Fruit fly (Drosophila melanogaster) whole organism, embryonic: ENCODE measurements around the gene IM33.

ENCODE experiments used
- ATbp ChIP-seq: fragments of 200-800 bp; sonication (Bioruptor generic); optimal IDR thresholded peaks from 2 replicates; lab custom pipeline; 2017; ENCODE audit warnings: missing biosample characterization, mild to moderate bottlenecking, missing genetic modification characterization, missing genetic modification reagents
- Atf-2 ChIP-seq: fragments of 200-800 bp; sonication (Bioruptor generic); optimal IDR thresholded peaks from 2 replicates; lab custom pipeline; 2016; ENCODE audit warnings: missing biosample characterization, missing genetic modification characterization
- Atf3 ChIP-seq: fragments of 200-800 bp; sonication (Bioruptor generic); optimal IDR thresholded peaks from 3 replicates; lab custom pipeline; 2016; ENCODE audit warnings: missing biosample characterization, missing genetic modification characterization
- Bdp1 ChIP-seq: fragments of 200-800 bp; sonication (Bioruptor generic); optimal IDR thresholded peaks from 3 replicates; lab custom pipeline; 2016; ENCODE audit warnings: missing biosample characterization, missing genetic modification characterization
- Blimp-1 ChIP-seq: fragments of 200-800 bp; sonication (Bioruptor generic); optimal IDR thresholded peaks from 3 replicates; lab custom pipeline; 2018; ENCODE audit warnings: missing biosample characterization, missing genetic modification characterization, mild to moderate bottlenecking, moderate library complexity, missing genetic modification reagents
- CG10543 ChIP-seq: fragments of 200-800 bp; sonication (Bioruptor generic); optimal IDR thresholded peaks from 3 replicates; lab custom pipeline; 2017; ENCODE audit warnings: missing biosample characterization, mild to moderate bottlenecking, missing genetic modification characterization, moderate library complexity
- CG10979 ChIP-seq: fragments of 200-800 bp; sonication (Bioruptor generic); optimal IDR thresholded peaks from 2 replicates; lab custom pipeline; 2018; ENCODE audit warnings: missing biosample characterization, mild to moderate bottlenecking, missing genetic modification characterization, moderate library complexity
- CG12391 ChIP-seq: fragments of 200-800 bp; sonication (Bioruptor generic); optimal IDR thresholded peaks from 3 replicates; lab custom pipeline; 2018; ENCODE audit warnings: missing biosample characterization, mild to moderate bottlenecking, missing genetic modification characterization, moderate library complexity
- CG13296 ChIP-seq: fragments of 200-800 bp; sonication (Bioruptor generic); optimal IDR thresholded peaks from 3 replicates; lab custom pipeline; 2018; ENCODE audit warnings: missing biosample characterization, mild to moderate bottlenecking, missing genetic modification characterization
- CG14441 ChIP-seq: fragments of 200-800 bp; sonication (Bioruptor generic); IDR thresholded peaks from 2 replicates; pipeline ENCODE4 v1.3.6; 2022; ENCODE audit warnings: missing biosample characterization, missing genetic modification characterization
- CG14667 ChIP-seq: fragments of 200-800 bp; sonication (Bioruptor generic); IDR thresholded peaks from 2 replicates; pipeline ENCODE4 v1.3.6; 2022; ENCODE audit warnings: missing biosample characterization, missing genetic modification characterization
- CG1603 ChIP-seq: fragments of 200-800 bp; sonication (Bioruptor generic); optimal IDR thresholded peaks from 2 replicates; lab custom pipeline; 2019; ENCODE audit warnings: missing biosample characterization, mild to moderate bottlenecking, missing genetic modification characterization, moderate library complexity
- CG16815 ChIP-seq: fragments of 200-800 bp; sonication (Bioruptor generic); optimal IDR thresholded peaks from 3 replicates; lab custom pipeline; 2017; ENCODE audit warnings: missing biosample characterization, mild to moderate bottlenecking, missing genetic modification characterization
- CG16863 ChIP-seq: fragments of 200-800 bp; sonication (Bioruptor generic); optimal IDR thresholded peaks from 3 replicates; lab custom pipeline; 2016; ENCODE audit warnings: missing biosample characterization, missing genetic modification characterization
- CG17361 ChIP-seq: fragments of 200-800 bp; sonication (Bioruptor generic); IDR thresholded peaks from 3 replicates; pipeline ENCODE4 v1.3.6; 2022; ENCODE audit warnings: missing biosample characterization, missing genetic modification characterization
- CG30431 ChIP-seq: fragments of 200-800 bp; sonication (Bioruptor generic); optimal IDR thresholded peaks from 2 replicates; lab custom pipeline; 2017; ENCODE audit warnings: missing biosample characterization, missing genetic modification characterization
- CG3847 ChIP-seq: fragments of 200-800 bp; sonication (Bioruptor generic); IDR thresholded peaks from 2 replicates; pipeline ENCODE4 v1.3.6; 2022; ENCODE audit warnings: missing biosample characterization, missing genetic modification characterization
- CG4854 ChIP-seq: fragments of 200-800 bp; sonication (Bioruptor generic); optimal IDR thresholded peaks from 2 replicates; lab custom pipeline; 2016; ENCODE audit warnings: missing biosample characterization, missing genetic modification characterization, inconsistent platforms
- CG5245 ChIP-seq: fragments of 200-800 bp; sonication (Bioruptor generic); optimal IDR thresholded peaks from 3 replicates; lab custom pipeline; 2016; ENCODE audit warnings: missing biosample characterization, missing genetic modification characterization
- CG6254 ChIP-seq: fragments of 200-800 bp; sonication (Bioruptor generic); optimal IDR thresholded peaks from 3 replicates; lab custom pipeline; 2017; ENCODE audit warnings: mild to moderate bottlenecking, missing biosample characterization, missing genetic modification reagents, missing genetic modification characterization
- CG7786 ChIP-seq: fragments of 200-800 bp; sonication (Bioruptor generic); optimal IDR thresholded peaks from 2 replicates; lab custom pipeline; 2016; ENCODE audit warnings: missing biosample characterization, missing genetic modification characterization
- CG7839 ChIP-seq: fragments of 200-800 bp; sonication (Bioruptor generic); optimal IDR thresholded peaks from 3 replicates; lab custom pipeline; 2018; ENCODE audit warnings: missing biosample characterization, mild to moderate bottlenecking, missing genetic modification characterization, moderate library complexity
- CG8388 ChIP-seq: fragments of 200-800 bp; sonication (Bioruptor generic); optimal IDR thresholded peaks from 2 replicates; lab custom pipeline; 2019; ENCODE audit warnings: missing biosample characterization, mild to moderate bottlenecking, missing genetic modification characterization, moderate library complexity
- Chrac-16 ChIP-seq: fragments of 200-800 bp; sonication (Bioruptor generic); optimal IDR thresholded peaks from 3 replicates; lab custom pipeline; 2016; ENCODE audit warnings: missing biosample characterization, missing genetic modification characterization
- CoRest ChIP-seq: fragments of 200-800 bp; sonication (Bioruptor generic); optimal IDR thresholded peaks from 3 replicates; lab custom pipeline; 2018; ENCODE audit warnings: missing biosample characterization, mild to moderate bottlenecking, missing genetic modification characterization, moderate library complexity
- D ChIP-seq, 2 experiments: fragments of 200-800 bp in 1 of 2; fragments of >200 bp in 1 of 2; sonication (Bioruptor generic) in 1 of 2; optimal IDR thresholded peaks; 2 replicates in 1 of 2; 3 replicates in 1 of 2; lab custom pipeline; 2017; ENCODE audit warnings: mild to moderate bottlenecking in 1 of 2, missing biosample characterization in 1 of 2, missing genetic modification characterization in 1 of 2, missing genetic modification reagents in 1 of 2
- Dp ChIP-seq: fragments of 200-800 bp; sonication (Bioruptor generic); optimal IDR thresholded peaks from 2 replicates; lab custom pipeline; 2018; ENCODE audit warnings: missing biosample characterization, mild to moderate bottlenecking, missing genetic modification characterization, moderate library complexity
- ERR ChIP-seq: fragments of 200-800 bp; sonication (Bioruptor generic); optimal IDR thresholded peaks from 2 replicates; lab custom pipeline; 2016; ENCODE audit warnings: missing biosample characterization, missing genetic modification characterization
- H2.0 ChIP-seq: fragments of 200-800 bp; sonication (Bioruptor generic); IDR thresholded peaks from 2 replicates; pipeline ENCODE4 v1.3.6; 2022; ENCODE audit warnings: missing biosample characterization, missing genetic modification characterization
- Hsf ChIP-seq: fragments of 200-800 bp; sonication (Bioruptor generic); optimal IDR thresholded peaks from 3 replicates; lab custom pipeline; 2016; ENCODE audit warnings: missing biosample characterization, missing genetic modification characterization
- Lhr ChIP-seq: fragments of 200-800 bp; sonication (Bioruptor generic); optimal IDR thresholded peaks from 3 replicates; lab custom pipeline; 2017; ENCODE audit warnings: mild to moderate bottlenecking, missing biosample characterization, missing genetic modification reagents, missing genetic modification characterization
- Mad ChIP-seq: fragments of 200-800 bp; sonication (Bioruptor generic); optimal IDR thresholded peaks from 2 replicates; lab custom pipeline; 2016; ENCODE audit warnings: missing biosample characterization, missing genetic modification characterization
- Nf-YC ChIP-seq: fragments of 200-800 bp; optimal IDR thresholded peaks from 3 replicates; lab custom pipeline; 2019; ENCODE audit warnings: missing biosample characterization, mild to moderate bottlenecking, missing genetic modification characterization, moderate library complexity
- Oli ChIP-seq: fragments of 200-800 bp; sonication (Bioruptor generic); optimal IDR thresholded peaks from 2 replicates; lab custom pipeline; 2018; ENCODE audit warnings: missing biosample characterization, mild to moderate bottlenecking, missing genetic modification characterization, moderate library complexity
- Pdp1 ChIP-seq, 2 experiments: fragments of 200-800 bp; sonication (Bioruptor generic); optimal IDR thresholded peaks; 3 replicates each; lab custom pipeline; 2016; ENCODE audit warnings: missing biosample characterization in 2 of 2, missing genetic modification characterization in 2 of 2, mild to moderate bottlenecking in 1 of 2, moderate library complexity in 1 of 2
- Sox100B ChIP-seq: fragments of 200-800 bp; sonication (Bioruptor generic); optimal IDR thresholded peaks from 3 replicates; lab custom pipeline; 2018; ENCODE audit warnings: missing biosample characterization, mild to moderate bottlenecking, missing genetic modification characterization
- cad ChIP-seq: fragments of >200 bp; optimal IDR thresholded peaks from 2 replicates; lab custom pipeline; 2017; ENCODE audit warnings: missing biosample characterization, missing genetic modification characterization
- chif ChIP-seq, 2 experiments: fragments of 200-800 bp; sonication (Bioruptor generic); optimal IDR thresholded peaks; 3 replicates each; lab custom pipeline; 2016; ENCODE audit warnings: missing biosample characterization in 2 of 2, missing genetic modification characterization in 2 of 2
- esg ChIP-seq: fragments of 200-800 bp; sonication (Bioruptor generic); conservative IDR thresholded peaks from 2 replicates; pipeline ENCODE4 v1.3.6; 2022; ENCODE audit warnings: missing biosample characterization, missing genetic modification characterization
- fd64A ChIP-seq: fragments of 200-800 bp; sonication (Bioruptor generic); optimal IDR thresholded peaks from 3 replicates; lab custom pipeline; 2018; ENCODE audit warnings: missing biosample characterization, mild to moderate bottlenecking, missing genetic modification characterization
- lilli ChIP-seq: fragments of 200-800 bp; sonication (Bioruptor generic); optimal IDR thresholded peaks from 3 replicates; lab custom pipeline; 2016; ENCODE audit warnings: missing biosample characterization, missing genetic modification characterization
- maf-S ChIP-seq: fragments of 200-800 bp; sonication (Bioruptor generic); optimal IDR thresholded peaks from 2 replicates; lab custom pipeline; 2016; ENCODE audit warnings: missing biosample characterization, missing genetic modification characterization
- prd ChIP-seq, 3 experiments: fragments of >200 bp in 2 of 3; fragments of 200-800 bp in 1 of 3; sonication (Bioruptor generic) in 1 of 3; optimal IDR thresholded peaks in 2 of 3; IDR thresholded peaks in 1 of 3; 2 replicates in 2 of 3; 3 replicates in 1 of 3; pipeline versions ENCODE4 v1.3.6 to Lab custom; 2017 to 2022; ENCODE audit warnings: missing biosample characterization in 1 of 3, missing genetic modification characterization in 1 of 3
- schlank ChIP-seq: fragments of 200-800 bp; sonication (Bioruptor generic); optimal IDR thresholded peaks from 2 replicates; lab custom pipeline; 2018; ENCODE audit warnings: missing biosample characterization, mild to moderate bottlenecking, missing genetic modification characterization
- sim ChIP-seq: fragments of 200-800 bp; sonication (Bioruptor generic); IDR thresholded peaks from 2 replicates; pipeline ENCODE4 v1.3.6; 2022; ENCODE audit warnings: missing biosample characterization, missing genetic modification characterization
- tap ChIP-seq: fragments of 200-800 bp; optimal IDR thresholded peaks from 3 replicates; lab custom pipeline; 2019; ENCODE audit warnings: missing biosample characterization, mild to moderate bottlenecking, missing genetic modification characterization, moderate library complexity
- tin ChIP-seq: fragments of 200-800 bp; sonication (Bioruptor generic); optimal IDR thresholded peaks from 3 replicates; lab custom pipeline; 2016; ENCODE audit warnings: missing biosample characterization, missing genetic modification characterization
- vfl ChIP-seq: fragments of 200-800 bp; sonication (Bioruptor generic); optimal IDR thresholded peaks from 2 replicates; lab custom pipeline; 2016; ENCODE audit warnings: missing biosample characterization, missing genetic modification characterization
- zen ChIP-seq: fragments of 200-800 bp; sonication (Bioruptor generic); optimal IDR thresholded peaks from 3 replicates; lab custom pipeline; 2018; ENCODE audit warnings: missing biosample characterization, mild to moderate bottlenecking, missing genetic modification characterization, moderate library complexity

IM33 gene

DNA sequence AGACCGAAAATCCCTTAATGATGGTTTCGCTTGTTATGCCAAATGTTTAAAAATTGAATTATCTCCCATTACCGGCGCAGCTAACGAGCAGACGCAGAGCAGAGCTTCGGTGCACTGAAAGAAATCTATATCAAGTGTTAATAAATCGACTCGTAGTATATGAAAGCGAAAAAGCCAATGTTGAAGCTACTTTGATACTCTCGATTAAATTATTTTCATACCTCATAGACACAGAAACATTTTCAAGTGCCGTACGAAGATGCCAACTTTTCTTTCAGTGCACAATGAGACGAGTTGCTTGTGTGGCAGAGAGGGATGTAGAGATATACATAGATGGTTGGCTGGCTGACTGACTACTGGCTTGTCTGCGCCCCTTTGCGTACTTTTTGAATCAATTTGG is 20.7 kb downstream of the IM33 start (continued):
- no peak for TF ChIP-seq CG17361 (GFP tag; lab: Robert Waterston, UW)
- peak; percentile 49 for TF ChIP-seq Oli
- peak; percentile 9 for TF ChIP-seq lilli
- peak; percentile 17 to 49 for TF ChIP-seq chif (GFP tag; optimal IDR thresholded peaks at IDR 0.05; lab: Kevin White, UChicago)
- TF ChIP-seq CoRest (tag; lab: Kevin White, UChicago) = peak; percentile 6
- no peak for TF ChIP-seq Dp
- TF ChIP-seq CG14667 (GFP tag; lab: Robert Waterston, UW) = peak; percentile 21; the same call in 1 of the 2 replicates
- TF ChIP-seq Atf-2 (GFP tag; lab: Kevin White, UChicago) = no peak
- peak; percentile 1 for TF ChIP-seq Lhr (GFP tag; lab: Kevin White, UChicago)
- TF ChIP-seq CG12391 (tag; lab: Kevin White, UChicago) = peak; percentile 29
- TF ChIP-seq sim = 0 out of 2 replicates have a peak, but pooled peaks have one; percentile 6
- peak; percentile 32 for TF ChIP-seq CG6254
- TF ChIP-seq vfl (GFP tag; lab: Kevin White, UChicago) = no peak
- TF ChIP-seq CG1603 (tag; lab: Kevin White, UChicago) = peak; percentile 57
- no peak for TF ChIP-seq Mad (GFP tag; lab: Kevin White, UChicago)
- peak; percentile 17 for TF ChIP-seq ATbp
- TF ChIP-seq fd64A (GFP tag; lab: Kevin White, UChicago) = peak; percentile 2
- peak; percentile 11 for TF ChIP-seq tap (tag; lab: Kevin White, UChicago)
- no peak for TF ChIP-seq CG10543
- TF ChIP-seq zen (tag; lab: Kevin White, UChicago) = peak; percentile 64
- TF ChIP-seq CG16863 (GFP tag; lab: Kevin White, UChicago) = peak; percentile 12
- TF ChIP-seq CG4854 = no peak
- peak; percentile 6 for TF ChIP-seq Hsf (GFP tag; lab: Kevin White, UChicago)
- TF ChIP-seq CG16815 = peak; percentile 8
- TF ChIP-seq D (optimal IDR thresholded peaks at IDR 0.05; lab: Kevin White, UChicago) = no peak
- TF ChIP-seq D (GFP tag; optimal IDR thresholded peaks at IDR 0.05; lab: Kevin White, UChicago) = peak; percentile 40
- no peak for TF ChIP-seq CG13296 (GFP tag; lab: Kevin White, UChicago)
- TF ChIP-seq CG3847 (GFP tag; lab: Robert Waterston, UW) = peak; percentile 10; the same call in 1 of the 2 replicates
- TF ChIP-seq Nf-YC (tag; lab: Kevin White, UChicago) = no peak
- TF ChIP-seq ERR (GFP tag; lab: Kevin White, UChicago) = no peak
- no peak for TF ChIP-seq prd (optimal IDR thresholded peaks at IDR 0.05; lab: Kevin White, UChicago)
- peak; percentile 71 for TF ChIP-seq prd (GFP tag; IDR thresholded peaks at IDR 0.05; lab: Robert Waterston, UW)
- TF ChIP-seq Chrac-16 (GFP tag; lab: Kevin White, UChicago) = peak; percentile 24
- no peak for TF ChIP-seq CG7839 (tag; lab: Kevin White, UChicago)
- peak; percentile 39 for TF ChIP-seq CG8388 (GFP tag; lab: Kevin White, UChicago)
- no peak for TF ChIP-seq Blimp-1 (GFP tag; lab: Kevin White, UChicago)
- TF ChIP-seq CG10979 (tag; lab: Kevin White, UChicago) = peak; percentile 61
- no peak for TF ChIP-seq Sox100B
- TF ChIP-seq tin (GFP tag; lab: Kevin White, UChicago) = peak; percentile 31
- TF ChIP-seq esg (GFP tag; lab: Robert Waterston, UW) = peak; percentile 14; the same call in 1 of the 2 replicates
- TF ChIP-seq Pdp1 (GFP tag; optimal IDR thresholded peaks at IDR 0.05; lab: Kevin White, UChicago) = peak; percentile 5
- TF ChIP-seq CG5245 (GFP tag; lab: Kevin White, UChicago) = peak; percentile 30
- TF ChIP-seq CG30431 = peak; percentile 24
- TF ChIP-seq cad (GFP tag; lab: Kevin White, UChicago) = no peak
- TF ChIP-seq CG7786 (GFP tag; lab: Kevin White, UChicago) = no peak
- TF ChIP-seq Bdp1 (GFP tag; lab: Kevin White, UChicago) = no peak
- TF ChIP-seq H2.0 (GFP tag; lab: Robert Waterston, UW) = no peak
- TF ChIP-seq Atf3 (GFP tag; lab: Kevin White, UChicago) = no peak
- no peak for TF ChIP-seq schlank
- TF ChIP-seq CG14441 (GFP tag; lab: Robert Waterston, UW) = 0 out of 2 replicates have a peak, but pooled peaks have one; percentile 20
- TF ChIP-seq maf-S = no peak
